Worm (Caenorhabditis elegans) whole organism, L4/young adult: ENCODE results near the gene Y76A2B.4.

Source experiments
- W03F9.2 ChIP-seq: fragments of 150-350 bp; optimal IDR thresholded peaks from 2 replicates; lab custom pipeline; 2014; ENCODE audit warnings: missing biosample characterization, missing genetic modification characterization
- dao-5 ChIP-seq: sonication (generic microtip); optimal IDR thresholded peaks from 2 replicates; lab custom pipeline; 2016; ENCODE audit warnings: missing genotype, missing genetic modification characterization, moderate library complexity, missing compliant biosample characterization
- him-1 ChIP-seq: sonication (generic microtip); optimal IDR thresholded peaks from 2 replicates; lab custom pipeline; 2016; ENCODE audit warnings: missing genotype, missing genetic modification reagents, missing genetic modification characterization, missing compliant biosample characterization

DNA sequence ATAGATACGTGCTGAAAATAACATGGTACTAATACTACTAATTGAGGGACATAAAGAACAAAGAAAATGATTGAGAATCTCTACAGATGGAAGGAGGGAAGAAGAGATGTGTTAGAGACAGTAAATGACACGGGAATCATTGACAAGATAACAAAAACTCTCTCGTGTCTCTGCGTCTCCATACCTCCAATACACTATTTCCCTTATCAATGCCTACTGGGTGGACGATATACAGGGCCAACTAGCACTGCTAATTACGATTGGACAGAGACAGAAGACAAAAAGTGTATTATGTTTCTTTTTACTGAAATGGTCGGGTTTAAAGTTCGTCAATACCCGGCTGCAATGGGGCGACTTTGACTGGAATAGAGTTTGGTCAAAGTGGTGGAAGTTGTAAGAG, 2.0 kb downstream of the Y76A2B.4 start:
- TF ChIP-seq him-1 (tag; lab: Kevin White, UChicago) (no peak), W03F9.2 (no peak), dao-5 (tag; lab: Kevin White, UChicago) (no peak)
